Fruit fly (Drosophila melanogaster) whole organism: Measurements from ENCODE around the gene sll.

ENCODE experiments used
- CG8478 ChIP-seq: fragments of >200 bp; optimal IDR thresholded peaks from 2 replicates; lab custom pipeline; 2018; ENCODE audit warnings: inconsistent platforms
- Dll ChIP-seq: fragments of >200 bp; optimal IDR thresholded peaks from 2 replicates; lab custom pipeline; 2017
- EcR ChIP-seq, 2 experiments: fragments of >200 bp; optimal IDR thresholded peaks; 2 replicates each; lab custom pipeline; 2017; ENCODE audit warnings: missing biosample characterization in 2 of 2, missing genetic modification characterization in 2 of 2, missing genetic modification reagents in 2 of 2
- pan ChIP-seq: fragments of >200 bp; optimal IDR thresholded peaks from 2 replicates; lab custom pipeline; 2017
- psq ChIP-seq: fragments of >200 bp; optimal IDR thresholded peaks from 2 replicates; lab custom pipeline; 2017
- usp ChIP-seq: fragments of >200 bp; optimal IDR thresholded peaks from 2 replicates; lab custom pipeline; 2017; ENCODE audit warnings: missing biosample characterization, missing genetic modification characterization, mixed read lengths

The sll gene

dm6 chr3R:17613549-17613948, 7.6 kb downstream of the sll start, which contains the start of gene CG14327:
Gene CG14327, plus strand, starts transcription at chr3R:17613709.
- TF ChIP-seq psq (lab: Kevin White, UChicago): no peak
- no peak for TF ChIP-seq Dll
- TF ChIP-seq EcR (GFP tag; optimal IDR thresholded peaks at IDR 0.05; lab: Kevin White, UChicago): no peak
- no peak for TF ChIP-seq pan (lab: Kevin White, UChicago)
- no peak for TF ChIP-seq CG8478 (lab: Kevin White, UChicago)
- TF ChIP-seq usp (GFP tag; lab: Kevin White, UChicago): no peak

dm6 chr3R:17615076-17615475, 9.2 kb downstream of the sll start:
- TF ChIP-seq CG8478 (lab: Kevin White, UChicago): no peak
- no peak for TF ChIP-seq Dll
- TF ChIP-seq EcR (GFP tag; optimal IDR thresholded peaks at IDR 0.05; lab: Kevin White, UChicago): no peak
- no peak for TF ChIP-seq pan (lab: Kevin White, UChicago)
- TF ChIP-seq usp (GFP tag; lab: Kevin White, UChicago): no peak
- no peak for TF ChIP-seq psq (lab: Kevin White, UChicago)

- no peak for TF ChIP-seq psq (lab: Kevin White, UChicago)
- no peak for TF ChIP-seq pan (lab: Kevin White, UChicago)
- no peak for TF ChIP-seq Dll
- TF ChIP-seq CG8478 (lab: Kevin White, UChicago): no peak
- no peak for TF ChIP-seq usp (GFP tag; lab: Kevin White, UChicago)
- TF ChIP-seq EcR (GFP tag; optimal IDR thresholded peaks at IDR 0.05; lab: Kevin White, UChicago): no peak
Measured at dm6 chr3R:17615746-17616145, 9.8 kb downstream of the sll start.

DNA sequence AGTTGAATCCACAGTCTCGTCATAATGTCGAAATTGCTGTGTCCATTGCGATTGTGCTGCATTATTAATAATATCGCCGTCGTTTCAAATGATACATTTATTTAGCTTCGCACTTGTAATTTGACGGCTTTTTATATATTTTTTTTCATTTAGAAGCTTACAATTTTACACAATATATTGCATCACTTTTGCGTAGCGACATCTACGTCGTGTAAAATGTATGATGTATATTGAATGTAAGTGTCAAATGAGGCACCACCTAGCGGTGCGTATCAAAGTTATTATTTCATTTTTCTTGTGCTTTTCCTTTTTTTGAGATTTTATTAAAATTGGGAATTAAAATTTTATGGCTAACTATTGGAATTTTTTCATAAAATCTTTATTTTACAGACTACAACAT, 10.6 kb downstream of the sll start:
- TF ChIP-seq Dll (no peak), CG8478 (lab: Kevin White, UChicago) (no peak), usp (GFP tag; lab: Kevin White, UChicago) (no peak), psq (lab: Kevin White, UChicago) (no peak), EcR (GFP tag; optimal IDR thresholded peaks at IDR 0.05; lab: Kevin White, UChicago) (no peak), pan (lab: Kevin White, UChicago) (no peak)

- TF ChIP-seq Dll (no peak), usp (GFP tag; lab: Kevin White, UChicago) (no peak), pan (lab: Kevin White, UChicago) (no peak), psq (lab: Kevin White, UChicago) (no peak), CG8478 (lab: Kevin White, UChicago) (no peak), EcR (GFP tag; optimal IDR thresholded peaks at IDR 0.05; lab: Kevin White, UChicago) (no peak)
Measured at dm6 chr3R:17617121-17617975, 11.4 kb downstream of the sll start.

DNA sequence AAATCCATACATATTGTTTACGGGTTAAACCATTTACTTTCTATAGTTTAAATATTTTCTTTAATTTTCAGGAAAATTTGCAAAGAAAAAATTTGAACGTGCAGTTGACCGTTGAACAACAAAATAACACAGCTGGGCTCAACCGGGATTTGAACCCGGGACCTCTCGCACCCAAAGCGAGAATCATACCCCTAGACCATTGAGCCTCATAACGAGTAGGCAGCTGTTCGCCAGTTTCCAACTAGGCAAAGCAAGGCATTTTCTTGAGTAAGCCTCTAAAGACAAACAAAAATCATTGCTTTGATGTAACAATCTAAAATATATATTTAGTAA, 12.0 kb downstream of the sll start:
- TF ChIP-seq EcR (GFP tag; optimal IDR thresholded peaks at IDR 0.05; lab: Kevin White, UChicago) (no peak), psq (lab: Kevin White, UChicago) (no peak), Dll (no peak), usp (GFP tag; lab: Kevin White, UChicago) (no peak), pan (lab: Kevin White, UChicago) (no peak), CG8478 (lab: Kevin White, UChicago) (no peak)

dm6 chr3R:17618699-17619150, 12.8 kb downstream of the sll start, which contains the start of the genes CG14324 and CG14326:
Gene CG14324, minus strand, starts transcription at chr3R:17618799.
Gene CG14326, plus strand, starts transcription at chr3R:17619100.
- TF ChIP-seq Dll (no peak), psq (lab: Kevin White, UChicago) (no peak), EcR (GFP tag; optimal IDR thresholded peaks at IDR 0.05; lab: Kevin White, UChicago) (peak in 1 of 2 experiments; percentile 13), pan (lab: Kevin White, UChicago) (no peak), CG8478 (lab: Kevin White, UChicago) (no peak), usp (GFP tag; lab: Kevin White, UChicago) (no peak)

DNA sequence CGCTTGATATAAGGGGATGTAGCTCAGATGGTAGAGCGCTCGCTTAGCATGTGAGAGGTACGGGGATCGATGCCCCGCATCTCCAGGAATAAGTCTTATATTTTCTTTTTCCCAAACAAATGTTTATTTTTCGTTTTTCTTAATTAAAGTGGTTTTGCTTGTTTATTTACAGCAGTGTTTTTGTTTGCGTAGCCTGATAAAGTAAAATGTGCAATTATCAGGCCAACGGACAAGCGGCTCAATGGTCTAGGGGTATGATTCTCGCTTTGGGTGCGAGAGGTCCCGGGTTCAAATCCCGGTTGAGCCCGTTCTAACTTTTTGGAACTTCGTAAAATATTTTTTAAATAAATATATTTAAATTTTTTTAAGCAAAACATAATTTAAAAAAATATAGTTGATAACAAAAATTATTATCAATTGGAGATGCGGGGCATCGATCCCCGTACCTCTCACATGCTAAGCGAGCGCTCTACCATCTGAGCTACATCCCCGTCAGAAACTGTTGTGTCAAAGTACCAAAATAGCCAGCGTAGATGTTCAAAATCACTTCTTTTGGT, 13.9 kb downstream of the sll start:
- TF ChIP-seq EcR (GFP tag; optimal IDR thresholded peaks at IDR 0.05; lab: Kevin White, UChicago): no peak
- no peak for TF ChIP-seq CG8478 (lab: Kevin White, UChicago)
- no peak for TF ChIP-seq usp (GFP tag; lab: Kevin White, UChicago)
- TF ChIP-seq Dll: no peak
- no peak for TF ChIP-seq pan (lab: Kevin White, UChicago)
- no peak for TF ChIP-seq psq (lab: Kevin White, UChicago)

dm6 chr3R:17622062-17622766, 16.3 kb downstream of the sll start, which contains the start of gene CG14323:
Gene CG14323, minus strand, starts transcription at chr3R:17622112.
- TF ChIP-seq EcR (GFP tag; optimal IDR thresholded peaks at IDR 0.05; lab: Kevin White, UChicago) (no peak), CG8478 (lab: Kevin White, UChicago) (no peak), pan (lab: Kevin White, UChicago) (no peak), psq (lab: Kevin White, UChicago) (no peak), usp (GFP tag; lab: Kevin White, UChicago) (no peak), Dll (no peak)

- TF ChIP-seq psq (lab: Kevin White, UChicago): no peak
- TF ChIP-seq CG8478 (lab: Kevin White, UChicago): no peak
- no peak for TF ChIP-seq EcR (GFP tag; optimal IDR thresholded peaks at IDR 0.05; lab: Kevin White, UChicago)
- no peak for TF ChIP-seq pan (lab: Kevin White, UChicago)
- no peak for TF ChIP-seq usp (GFP tag; lab: Kevin White, UChicago)
- no peak for TF ChIP-seq Dll
Measured at dm6 chr3R:17624549-17624948, 18.6 kb downstream of the sll start.

DNA sequence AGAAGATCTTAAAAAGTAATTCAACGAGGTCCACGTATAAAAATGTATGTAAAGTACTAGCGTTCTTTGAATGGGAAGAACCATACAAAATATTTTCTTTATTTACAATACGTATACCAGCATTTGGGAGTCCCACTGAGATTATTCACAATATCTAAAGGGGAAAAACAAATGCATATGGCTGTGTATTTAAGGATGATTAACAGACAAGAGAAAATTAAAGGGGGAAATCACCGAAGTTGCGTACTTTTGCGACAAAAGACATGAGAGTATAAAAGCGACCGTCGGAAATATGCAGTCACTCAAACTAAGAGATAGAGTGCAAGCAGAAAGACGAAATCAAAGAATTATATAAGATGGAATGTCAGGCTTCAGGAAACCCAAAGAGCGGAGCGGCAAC, 19.1 kb downstream of the sll start, which contains the start of gene AttD:
Gene AttD (plus strand): TSS at position 301 of the 400 bp plus-strand sequence.
- no peak for TF ChIP-seq Dll
- TF ChIP-seq pan (lab: Kevin White, UChicago): no peak
- TF ChIP-seq psq (lab: Kevin White, UChicago): no peak
- no peak for TF ChIP-seq EcR (GFP tag; optimal IDR thresholded peaks at IDR 0.05; lab: Kevin White, UChicago)
- no peak for TF ChIP-seq CG8478 (lab: Kevin White, UChicago)
- no peak for TF ChIP-seq usp (GFP tag; lab: Kevin White, UChicago)
